Worm (Caenorhabditis elegans): ENCODE results near the gene F59A6.10.

DNA sequence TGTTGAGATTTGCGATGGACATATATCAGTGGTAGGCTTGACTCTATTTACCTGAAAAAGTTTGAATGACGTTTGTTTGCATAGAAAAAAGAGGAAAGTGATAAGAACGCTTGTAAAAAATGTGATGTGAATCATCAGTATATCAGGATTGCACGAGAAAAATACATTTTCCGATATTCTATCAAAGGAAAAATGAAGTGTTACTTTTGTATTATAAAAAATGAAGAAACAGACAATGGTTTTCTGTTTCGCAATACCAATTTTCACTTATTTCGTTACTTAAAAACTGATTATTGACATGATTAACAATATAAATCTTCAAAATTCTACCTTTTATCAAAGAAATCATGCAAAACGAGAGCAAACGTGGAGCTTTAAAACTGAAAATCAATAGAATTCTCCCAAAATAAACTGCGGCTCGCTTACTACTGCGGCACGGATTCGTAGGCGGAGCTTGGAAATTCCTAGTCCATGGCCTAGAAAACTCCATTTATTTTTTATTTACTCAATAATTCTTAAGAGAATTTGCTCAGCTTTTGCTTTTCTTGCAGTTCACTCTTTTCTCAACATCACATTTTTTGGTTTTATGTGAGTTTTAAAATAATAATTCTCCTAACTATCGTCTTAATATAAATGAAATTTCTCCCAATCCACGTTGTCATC is 10.1 kb upstream of the F59A6.10 start, which contains the start of the genes eif-1 and vps-24:
- TF ChIP-seq hlh-30 (tag; optimal IDR thresholded peaks at IDR 0.05; ENCODE audit: insufficient read depth) = no peak
- no peak for TF ChIP-seq unc-39 (tag; optimal IDR thresholded peaks at IDR 0.05)
- TF ChIP-seq hmg-1.1 (GFP tag; IDR thresholded peaks at IDR 0.05) = no peak
- TF ChIP-seq zfp-2 (tag; optimal IDR thresholded peaks at IDR 0.05) = no peak
- TF ChIP-seq daf-16 (GFP tag; optimal IDR thresholded peaks at IDR 0.05) = no peak
- TF ChIP-seq daf-16 (tag; optimal IDR thresholded peaks at IDR 0.05) = peak; percentile 47
